Worm (Caenorhabditis elegans): ENCODE results near the gene ser-7.

- TF ChIP-seq lir-3 (tag; optimal IDR thresholded peaks at IDR 0.05; ENCODE audit: poor library complexity) (no peak), aly-2 (tag; optimal IDR thresholded peaks at IDR 0.05) (no peak), pqm-1 (tag; optimal IDR thresholded peaks at IDR 0.05) (no peak), ztf-4 (tag; optimal IDR thresholded peaks at IDR 0.05) (no peak), aha-1 (tag; optimal IDR thresholded peaks at IDR 0.05) (no peak), nhr-11 (tag; optimal IDR thresholded peaks at IDR 0.05) (no peak), ceh-82 (tag; optimal IDR thresholded peaks at IDR 0.05) (no peak), F16B12.6 (tag; optimal IDR thresholded peaks at IDR 0.05) (no peak), rnt-1 (tag; optimal IDR thresholded peaks at IDR 0.05) (no peak), lsy-2 (tag; optimal IDR thresholded peaks at IDR 0.05) (no peak), ztf-11 (tag; optimal IDR thresholded peaks at IDR 0.05) (no peak)
Measured at ce11 chrX:2626153-2626552, 47.2 kb upstream of the ser-7 start.

Data from whole organism, L1 larva.